Fruit fly (Drosophila melanogaster) Kc167 (cell line): ENCODE results near the gene PhKgamma.

Experiments used
- Myc ChIP-seq: fragments of >200 bp; optimal IDR thresholded peaks from 2 replicates; lab custom pipeline; 2017; ENCODE audit warnings: missing external identifiers
- Sin3A ChIP-seq: fragments of >200 bp; optimal IDR thresholded peaks from 2 replicates; lab custom pipeline; 2018; ENCODE audit warnings: missing external identifiers
- h ChIP-seq: fragments of >200 bp; optimal IDR thresholded peaks from 3 replicates; lab custom pipeline; 2018; ENCODE audit warnings: missing external identifiers
- insv ChIP-seq: fragments of >200 bp; optimal IDR thresholded peaks from 3 replicates; lab custom pipeline; 2018; ENCODE audit warnings: missing external identifiers
- psq ChIP-seq: fragments of >200 bp; optimal IDR thresholded peaks from 2 replicates; lab custom pipeline; 2017; ENCODE audit warnings: missing external identifiers
- ttk ChIP-seq: sonication (Bioruptor generic); optimal IDR thresholded peaks from 2 replicates; lab custom pipeline; 2017; ENCODE audit warnings: missing external identifiers

DNA sequence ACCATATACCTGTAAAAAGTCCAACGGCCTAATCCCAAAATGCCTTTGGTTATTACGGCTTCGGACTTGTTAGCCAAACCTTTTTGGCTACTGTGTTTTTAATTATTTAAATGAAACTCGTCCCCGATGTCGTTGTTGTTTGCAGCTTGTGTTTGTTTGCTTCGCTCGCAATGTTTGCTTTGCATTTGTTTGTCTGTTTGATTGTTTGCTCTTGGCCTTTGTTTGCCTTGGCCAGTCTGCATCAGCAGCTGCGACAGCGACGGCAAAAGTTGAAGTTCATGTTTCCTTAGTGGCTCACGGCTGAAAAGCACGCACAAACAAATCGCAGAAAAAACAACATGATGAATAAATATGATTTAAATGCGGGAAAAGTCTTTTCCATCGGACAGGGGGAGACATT, 34.5 kb upstream of the PhKgamma start:
- TF ChIP-seq psq (lab: Kevin White, UChicago) (no peak), Myc (lab: Kevin White, UChicago) (no peak), ttk (lab: Kevin White, UChicago) (no peak), h (lab: Kevin White, UChicago) (no peak), insv (lab: Kevin White, UChicago) (no peak), Sin3A (no peak)
